Worm (Caenorhabditis elegans): ENCODE results near the gene Y43E12A.3.

Y43E12A.3 gene

DNA sequence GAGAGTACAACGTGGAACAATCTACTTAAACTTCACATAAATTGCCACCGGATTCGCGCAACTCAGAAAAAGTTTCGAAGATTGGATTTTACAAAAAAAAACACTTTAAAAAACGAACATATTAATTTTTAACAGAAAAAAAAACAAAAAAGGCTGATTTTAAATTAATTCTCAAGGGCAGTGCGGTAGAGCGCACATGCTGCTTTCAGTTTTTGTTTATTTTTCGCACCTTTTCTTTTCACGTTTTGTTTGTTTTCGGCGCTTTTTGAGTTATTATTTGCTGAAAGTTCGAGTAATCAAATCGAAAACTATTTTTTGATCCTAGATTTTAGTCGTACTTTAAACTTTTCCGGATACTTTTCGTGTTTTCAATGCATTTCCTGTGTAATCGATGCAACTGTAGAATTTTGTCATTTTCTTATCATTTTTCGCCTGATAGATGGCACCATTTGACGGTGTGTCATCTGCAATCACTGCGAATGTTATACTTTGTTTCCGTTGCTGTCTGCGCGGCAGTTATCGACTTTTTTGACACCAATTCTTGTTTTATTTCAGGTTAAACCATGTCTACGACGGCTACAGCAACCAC, 32.4 kb downstream of the Y43E12A.3 start, which contains the start of gene F13H10.8 (continued):
- TF ChIP-seq F26F4.8 (GFP tag; conservative IDR thresholded peaks at IDR 0.05), result no peak
- no peak for TF ChIP-seq Y48G9A.11 (GFP tag; IDR thresholded peaks at IDR 0.05)
- TF ChIP-seq unc-62 (GFP tag; optimal IDR thresholded peaks at IDR 0.05 in 1 of 2), result no peak
- no peak for TF ChIP-seq unc-62 (tag; optimal IDR thresholded peaks at IDR 0.05)
- TF ChIP-seq hif-1 (tag; optimal IDR thresholded peaks at IDR 0.05), result no peak
- no peak for TF ChIP-seq Y5F2A.4 (GFP tag; optimal IDR thresholded peaks at IDR 0.05)
- no peak for TF ChIP-seq ceh-62 (tag; optimal IDR thresholded peaks at IDR 0.05)
- no peak for TF ChIP-seq snpc-4 (tag; optimal IDR thresholded peaks at IDR 0.05)
- no peak for TF ChIP-seq nhr-25 (tag; optimal IDR thresholded peaks at IDR 0.05; ENCODE audit: borderline replicate concordance, insufficient read depth)
- no peak for TF ChIP-seq ceh-44 (GFP tag; IDR thresholded peaks at IDR 0.05)
- TF ChIP-seq nhr-28 (tag; optimal IDR thresholded peaks at IDR 0.05), result peak; percentile 69
- no peak for TF ChIP-seq Y105C5A.15 (GFP tag; IDR thresholded peaks at IDR 0.05)
- TF ChIP-seq spr-1 (tag; optimal IDR thresholded peaks at IDR 0.05), result no peak
- no peak for TF ChIP-seq nhr-237 (tag; optimal IDR thresholded peaks at IDR 0.05)
- no peak for TF ChIP-seq unc-39 (tag; optimal IDR thresholded peaks at IDR 0.05)
- peak; percentile 69 for TF ChIP-seq hlh-11 (tag; optimal IDR thresholded peaks at IDR 0.05)
- TF ChIP-seq nhr-111 (GFP tag; optimal IDR thresholded peaks at IDR 0.05), result no peak
- no peak for TF ChIP-seq unc-130 (GFP tag; optimal IDR thresholded peaks at IDR 0.05)
- peak; percentile 7 for TF ChIP-seq mxl-3 (GFP tag; optimal IDR thresholded peaks at IDR 0.05)
- TF ChIP-seq ces-1 (GFP tag; optimal IDR thresholded peaks at IDR 0.05), result no peak
- TF ChIP-seq gei-8 (GFP tag; optimal IDR thresholded peaks at IDR 0.05), result no peak

ce11 chrIV:11021512-11022268, 34.0 kb downstream of the Y43E12A.3 start, which contains the start of gene mogs-1:
TSS of gene mogs-1 (minus strand) at chrIV:11021928.
- peak; percentile 70 for TF ChIP-seq aha-1 (tag)
- TF ChIP-seq nhr-48 (tag; optimal IDR thresholded peaks at IDR 0.05), result peak; percentile 24
- TF ChIP-seq mdt-29 (GFP tag; IDR thresholded peaks at IDR 0.05), result 0 out of 2 replicates have a peak, but pooled peaks have one; percentile 53
- TF ChIP-seq nhr-6 (tag; optimal IDR thresholded peaks at IDR 0.05), result no peak
- TF ChIP-seq mxl-3 (GFP tag; optimal IDR thresholded peaks at IDR 0.05), result peak; percentile 81
- peak; percentile 26 for TF ChIP-seq mep-1 (tag; optimal IDR thresholded peaks at IDR 0.05)
- no peak for TF ChIP-seq spr-3 (GFP tag; optimal IDR thresholded peaks at IDR 0.05)
- TF ChIP-seq nhr-42 (GFP tag; IDR thresholded peaks at IDR 0.05), result 0 out of 2 replicates have a peak, but pooled peaks have one; percentile 36
- TF ChIP-seq nhr-102 (tag; optimal IDR thresholded peaks at IDR 0.05), result peak; percentile 14
- TF ChIP-seq hlh-11 (tag; optimal IDR thresholded peaks at IDR 0.05), result peak; percentile 69
- TF ChIP-seq F37D6.2 (tag; optimal IDR thresholded peaks at IDR 0.05), result no peak
- TF ChIP-seq zfp-3 (GFP tag; conservative IDR thresholded peaks at IDR 0.05), result 0 out of 2 replicates have a peak, but pooled peaks have one; percentile 31
- TF ChIP-seq zip-11 (GFP tag; IDR thresholded peaks at IDR 0.05), result no peak
- TF ChIP-seq Y105C5A.15 (GFP tag; IDR thresholded peaks at IDR 0.05), result no peak
- TF ChIP-seq nhr-111 (GFP tag; optimal IDR thresholded peaks at IDR 0.05), result no peak
- 0 out of 2 replicates have a peak, but pooled peaks have one; percentile 21 for TF ChIP-seq Y48G9A.11 (GFP tag; IDR thresholded peaks at IDR 0.05)
- no peak for TF ChIP-seq pqm-1 (tag; optimal IDR thresholded peaks at IDR 0.05)
- TF ChIP-seq ceh-44 (GFP tag; IDR thresholded peaks at IDR 0.05), result no peak
- TF ChIP-seq nhr-28 (tag; optimal IDR thresholded peaks at IDR 0.05), result peak; percentile 66
- peak in 1 of 2 experiments; percentile 87 for TF ChIP-seq mdl-1 (tag; optimal IDR thresholded peaks at IDR 0.05)
- TF ChIP-seq rbr-2 (tag; optimal IDR thresholded peaks at IDR 0.05), result no peak
- TF ChIP-seq vab-7 (GFP tag; IDR thresholded peaks at IDR 0.05), result no peak
- no peak for TF ChIP-seq unc-39 (tag; optimal IDR thresholded peaks at IDR 0.05)
- TF ChIP-seq skn-1 (tag; optimal IDR thresholded peaks at IDR 0.05), result no peak
- TF ChIP-seq lin-29 (GFP tag; IDR thresholded peaks at IDR 0.05), result no peak
- TF ChIP-seq mxl-2 (GFP tag; conservative IDR thresholded peaks at IDR 0.05), result no peak
- TF ChIP-seq ceh-28 (tag; optimal IDR thresholded peaks at IDR 0.05), result no peak
- TF ChIP-seq T20F7.1 (GFP tag; optimal IDR thresholded peaks at IDR 0.05), result no peak
- TF ChIP-seq dve-1 (tag; optimal IDR thresholded peaks at IDR 0.05; ENCODE audit: insufficient read depth), result peak; percentile 69
- no peak for TF ChIP-seq ztf-11 (tag; optimal IDR thresholded peaks at IDR 0.05)
- TF ChIP-seq unc-130 (GFP tag; optimal IDR thresholded peaks at IDR 0.05), result no peak
- TF ChIP-seq nhr-77 (tag; optimal IDR thresholded peaks at IDR 0.05), result peak; percentile 1
- peak; percentile 80 for TF ChIP-seq hlh-30 (tag; optimal IDR thresholded peaks at IDR 0.05; ENCODE audit: insufficient read depth)
- TF ChIP-seq aly-2 (tag; optimal IDR thresholded peaks at IDR 0.05), result no peak
- no peak for TF ChIP-seq F10B5.3 (tag; optimal IDR thresholded peaks at IDR 0.05)
